Fruit fly (Drosophila melanogaster) whole organism, embryonic: ENCODE measurements around the gene MESR6.

Experiments
- Atf-2 ChIP-seq: fragments of 200-800 bp; sonication (Bioruptor generic); optimal IDR thresholded peaks from 2 replicates; lab custom pipeline; 2016; ENCODE audit warnings: missing biosample characterization, missing genetic modification characterization
- Atf6 ChIP-seq: fragments of 200-800 bp; sonication (Bioruptor generic); IDR thresholded peaks from 2 replicates; pipeline ENCODE4 v1.3.6; 2022; ENCODE audit warnings: missing biosample characterization, missing genetic modification characterization
- CG10431 ChIP-seq: fragments of 200-800 bp; sonication (Bioruptor generic); optimal IDR thresholded peaks from 3 replicates; lab custom pipeline; 2018; ENCODE audit warnings: missing biosample characterization, mild to moderate bottlenecking, missing genetic modification characterization
- CG11695 ChIP-seq: fragments of 200-800 bp; sonication (Bioruptor generic); IDR thresholded peaks from 3 replicates; pipeline ENCODE4 v1.3.6; 2022; ENCODE audit warnings: missing biosample characterization, missing genetic modification characterization
- CG11696 ChIP-seq: fragments of 200-800 bp; sonication (Bioruptor generic); IDR thresholded peaks from 2 replicates; pipeline ENCODE4 v1.3.6; 2022; ENCODE audit warnings: missing biosample characterization, missing genetic modification characterization
- CG12071 ChIP-seq: fragments of 200-800 bp; sonication (Bioruptor generic); optimal IDR thresholded peaks from 3 replicates; lab custom pipeline; 2018; ENCODE audit warnings: missing biosample characterization, mild to moderate bottlenecking, missing genetic modification characterization
- CG12942 ChIP-seq: fragments of 200-800 bp; sonication (Bioruptor generic); optimal IDR thresholded peaks from 3 replicates; lab custom pipeline; 2016; ENCODE audit warnings: missing biosample characterization, missing genetic modification characterization
- CG13624 ChIP-seq: fragments of 200-800 bp; sonication (Bioruptor generic); optimal IDR thresholded peaks from 2 replicates; lab custom pipeline; 2016; ENCODE audit warnings: missing biosample characterization, missing genetic modification characterization
- CG14014 ChIP-seq: fragments of 200-800 bp; sonication (Bioruptor generic); IDR thresholded peaks from 2 replicates; pipeline ENCODE4 v1.3.6; 2022; ENCODE audit warnings: missing biosample characterization, missing genetic modification characterization
- CG15073 ChIP-seq: fragments of 200-800 bp; sonication (Bioruptor generic); optimal IDR thresholded peaks from 2 replicates; lab custom pipeline; 2016; ENCODE audit warnings: missing biosample characterization, missing genetic modification characterization
- CG2199 ChIP-seq: fragments of 200-800 bp; sonication (Bioruptor generic); IDR thresholded peaks from 3 replicates; pipeline ENCODE4 v1.3.6; 2022; ENCODE audit warnings: missing biosample characterization, missing genetic modification characterization
- CG2202 ChIP-seq: fragments of 200-800 bp; sonication (Bioruptor generic); optimal IDR thresholded peaks from 2 replicates; lab custom pipeline; 2018; ENCODE audit warnings: missing biosample characterization, mild to moderate bottlenecking, missing genetic modification characterization
- CG2875 ChIP-seq: fragments of 200-800 bp; sonication (Bioruptor generic); optimal IDR thresholded peaks from 2 replicates; lab custom pipeline; 2017; ENCODE audit warnings: missing biosample characterization, mild to moderate bottlenecking, missing genetic modification characterization, missing genetic modification reagents
- CG30431 ChIP-seq: fragments of 200-800 bp; sonication (Bioruptor generic); optimal IDR thresholded peaks from 2 replicates; lab custom pipeline; 2017; ENCODE audit warnings: missing biosample characterization, missing genetic modification characterization
- CG31224 ChIP-seq: fragments of 200-800 bp; sonication (Bioruptor generic); IDR thresholded peaks from 2 replicates; pipeline ENCODE4 v1.3.6; 2022; ENCODE audit warnings: missing biosample characterization, missing genetic modification characterization
- CG31365 ChIP-seq: fragments of 200-800 bp; sonication (Bioruptor generic); optimal IDR thresholded peaks from 2 replicates; lab custom pipeline; 2018; ENCODE audit warnings: missing biosample characterization, mild to moderate bottlenecking, missing genetic modification characterization
- CG31441 ChIP-seq: fragments of 200-800 bp; sonication (Bioruptor generic); IDR thresholded peaks from 2 replicates; pipeline ENCODE4 v1.3.6; 2022; ENCODE audit warnings: missing biosample characterization, missing genetic modification characterization
- CG32772 ChIP-seq: fragments of 200-800 bp; sonication (Bioruptor generic); IDR thresholded peaks from 2 replicates; pipeline ENCODE4 v1.3.6; 2022; ENCODE audit warnings: missing biosample characterization, missing genetic modification characterization
- CG4404 ChIP-seq: fragments of 200-800 bp; sonication (Bioruptor generic); IDR thresholded peaks from 2 replicates; pipeline ENCODE4 v1.3.6; 2022; ENCODE audit warnings: missing biosample characterization, missing genetic modification characterization
- CG4730 ChIP-seq: fragments of 200-800 bp; sonication (Bioruptor generic); IDR thresholded peaks from 2 replicates; pipeline ENCODE4 v1.3.6; 2022; ENCODE audit warnings: missing biosample characterization, missing genetic modification characterization
- CG6791 ChIP-seq: fragments of 200-800 bp; sonication (Bioruptor generic); IDR thresholded peaks from 3 replicates; pipeline ENCODE4 v1.3.6; 2022; ENCODE audit warnings: missing biosample characterization, missing genetic modification characterization; ENCODE audit not compliant: partially characterized antibody
- CG7839 ChIP-seq: fragments of 200-800 bp; sonication (Bioruptor generic); optimal IDR thresholded peaks from 3 replicates; lab custom pipeline; 2018; ENCODE audit warnings: missing biosample characterization, mild to moderate bottlenecking, missing genetic modification characterization, moderate library complexity
- CG8089 ChIP-seq: fragments of 200-800 bp; sonication (Bioruptor generic); optimal IDR thresholded peaks from 3 replicates; lab custom pipeline; 2016; ENCODE audit warnings: missing biosample characterization, missing genetic modification characterization
- Dip2 ChIP-seq: fragments of 200-800 bp; sonication (Bioruptor generic); IDR thresholded peaks from 2 replicates; pipeline ENCODE4 v1.3.6; 2022; ENCODE audit warnings: missing biosample characterization, missing genetic modification characterization
- Fer1 ChIP-seq: fragments of 200-800 bp; sonication (Bioruptor generic); optimal IDR thresholded peaks from 2 replicates; lab custom pipeline; 2017; ENCODE audit warnings: missing biosample characterization, mild to moderate bottlenecking, missing genetic modification characterization
- H15 ChIP-seq: fragments of 200-800 bp; sonication (Bioruptor generic); IDR thresholded peaks from 3 replicates; pipeline ENCODE4 v1.3.6; 2022; ENCODE audit warnings: missing biosample characterization, missing genetic modification characterization
- HmgD ChIP-seq: fragments of 200-800 bp; sonication (Bioruptor generic); optimal IDR thresholded peaks from 3 replicates; lab custom pipeline; 2016; ENCODE audit warnings: missing biosample characterization, missing genetic modification characterization
- HmgZ ChIP-seq: fragments of 200-800 bp; sonication (Bioruptor generic); optimal IDR thresholded peaks from 2 replicates; lab custom pipeline; 2018; ENCODE audit warnings: missing biosample characterization, mild to moderate bottlenecking, missing genetic modification characterization
- Hmr ChIP-seq: fragments of 200-800 bp; sonication (Bioruptor generic); optimal IDR thresholded peaks from 3 replicates; lab custom pipeline; 2017; ENCODE audit warnings: mild to moderate bottlenecking, missing biosample characterization, missing genetic modification reagents, missing genetic modification characterization
- Oli ChIP-seq: fragments of 200-800 bp; sonication (Bioruptor generic); optimal IDR thresholded peaks from 2 replicates; lab custom pipeline; 2018; ENCODE audit warnings: missing biosample characterization, mild to moderate bottlenecking, missing genetic modification characterization, moderate library complexity
- Pdp1 ChIP-seq, 2 experiments: fragments of 200-800 bp; sonication (Bioruptor generic); optimal IDR thresholded peaks; 3 replicates each; lab custom pipeline; 2016; ENCODE audit warnings: missing biosample characterization in 2 of 2, missing genetic modification characterization in 2 of 2, mild to moderate bottlenecking in 1 of 2, moderate library complexity in 1 of 2
- ci ChIP-seq: fragments of 200-800 bp; sonication (Bioruptor generic); IDR thresholded peaks from 3 replicates; pipeline ENCODE4 v1.3.6; 2022; ENCODE audit warnings: missing biosample characterization, missing genetic modification characterization
- crol ChIP-seq: fragments of 200-800 bp; sonication (Bioruptor generic); IDR thresholded peaks from 2 replicates; pipeline ENCODE4 v1.3.6; 2022; ENCODE audit warnings: missing biosample characterization, missing genetic modification characterization
- eve ChIP-seq, 2 experiments: fragments of >200 bp; optimal IDR thresholded peaks; 2 replicates each; lab custom pipeline; 2017; ENCODE audit warnings: missing biosample characterization in 2 of 2, missing genetic modification characterization in 2 of 2
- exex ChIP-seq: fragments of 200-800 bp; sonication (Bioruptor generic); optimal IDR thresholded peaks from 4 replicates; lab custom pipeline; 2018; ENCODE audit warnings: missing biosample characterization, mild to moderate bottlenecking, missing genetic modification characterization, moderate library complexity
- fru ChIP-seq: fragments of >200 bp; optimal IDR thresholded peaks from 2 replicates; lab custom pipeline; 2017
- inv ChIP-seq: fragments of 200-800 bp; sonication (Bioruptor generic); IDR thresholded peaks from 2 replicates; pipeline ENCODE4 v1.3.6; 2022; ENCODE audit warnings: missing biosample characterization, missing genetic modification characterization; ENCODE audit not compliant: partially characterized antibody
- ken ChIP-seq: fragments of 200-800 bp; sonication (Bioruptor generic); IDR thresholded peaks from 3 replicates; pipeline ENCODE4 v1.3.6; 2022; ENCODE audit warnings: missing biosample characterization, missing genetic modification characterization
- nau ChIP-seq: fragments of 200-800 bp; sonication (Bioruptor generic); optimal IDR thresholded peaks from 3 replicates; lab custom pipeline; 2017; ENCODE audit warnings: missing biosample characterization, mild to moderate bottlenecking, missing genetic modification characterization, missing genetic modification reagents
- nom ChIP-seq: fragments of 200-800 bp; sonication (Bioruptor generic); optimal IDR thresholded peaks from 2 replicates; lab custom pipeline; 2017; ENCODE audit warnings: missing biosample characterization, missing genetic modification characterization, mild to moderate bottlenecking, moderate library complexity, missing genetic modification reagents
- pnt ChIP-seq: fragments of 200-800 bp; sonication (Bioruptor generic); optimal IDR thresholded peaks from 3 replicates; lab custom pipeline; 2016; ENCODE audit warnings: missing biosample characterization, missing genetic modification characterization
- run ChIP-seq: fragments of 200-800 bp; sonication (Bioruptor generic); optimal IDR thresholded peaks from 3 replicates; lab custom pipeline; 2018; ENCODE audit warnings: missing biosample characterization, mild to moderate bottlenecking, missing genetic modification characterization
- scrt ChIP-seq: fragments of 200-800 bp; sonication (Bioruptor generic); optimal IDR thresholded peaks from 2 replicates; lab custom pipeline; 2018; ENCODE audit warnings: missing biosample characterization, mild to moderate bottlenecking, missing genetic modification characterization, moderate library complexity
- sd ChIP-seq: fragments of 200-800 bp; sonication (Bioruptor generic); optimal IDR thresholded peaks from 3 replicates; lab custom pipeline; 2018; ENCODE audit warnings: missing biosample characterization, mild to moderate bottlenecking, missing genetic modification characterization, moderate library complexity
- sim ChIP-seq: fragments of 200-800 bp; sonication (Bioruptor generic); IDR thresholded peaks from 2 replicates; pipeline ENCODE4 v1.3.6; 2022; ENCODE audit warnings: missing biosample characterization, missing genetic modification characterization
- sna ChIP-seq: fragments of 200-800 bp; sonication (Bioruptor generic); IDR thresholded peaks from 2 replicates; pipeline ENCODE4 v1.3.6; 2022; ENCODE audit warnings: missing biosample characterization, missing genetic modification characterization; ENCODE audit not compliant: partially characterized antibody
- sqz ChIP-seq: fragments of 200-800 bp; sonication (Bioruptor generic); optimal IDR thresholded peaks from 3 replicates; lab custom pipeline; 2018; ENCODE audit warnings: missing biosample characterization, mild to moderate bottlenecking, missing genetic modification characterization
- zfh1 ChIP-seq: fragments of 200-800 bp; sonication (Bioruptor generic); IDR thresholded peaks from 3 replicates; pipeline ENCODE4 v1.3.6; 2022; ENCODE audit warnings: missing biosample characterization, missing genetic modification characterization

Gene MESR6

DNA sequence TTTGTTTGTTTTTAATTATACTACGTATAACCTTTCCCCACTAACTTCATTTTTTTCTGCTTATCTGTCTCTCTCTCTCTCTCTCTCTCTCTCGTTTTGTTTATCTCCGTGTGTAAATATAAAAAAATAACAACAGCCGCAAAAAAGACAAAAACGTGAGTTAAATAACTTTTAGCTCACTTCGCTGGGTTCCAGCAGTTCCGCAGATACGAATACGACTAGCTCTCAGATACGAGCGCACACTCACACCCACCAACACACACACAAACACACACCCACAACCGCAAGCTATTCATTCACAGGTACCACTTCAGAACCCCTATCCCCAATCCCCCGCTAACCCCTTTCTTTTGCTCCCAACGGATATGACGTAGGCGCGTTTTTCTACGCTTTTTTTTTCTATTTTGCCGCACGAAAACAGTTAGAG lies 20.3 kb upstream of the MESR6 start (continued):
- 0 out of 3 replicates have a peak, but pooled peaks have one; percentile 13 for TF ChIP-seq CG11695 (GFP tag; lab: Robert Waterston, UW)
- no peak for TF ChIP-seq CG8089 (GFP tag; lab: Kevin White, UChicago)
- peak; percentile 31 for TF ChIP-seq Fer1 (GFP tag; lab: Kevin White, UChicago)
- TF ChIP-seq CG6791: no peak
- TF ChIP-seq crol (GFP tag; lab: Robert Waterston, UW): peak; percentile 90
- peak; percentile 49 for TF ChIP-seq HmgZ (tag; lab: Kevin White, UChicago)
- no peak for TF ChIP-seq CG12942
- no peak for TF ChIP-seq CG11696 (GFP tag; lab: Robert Waterston, UW)
- no peak for TF ChIP-seq CG4730
- TF ChIP-seq inv (GFP tag; lab: Robert Waterston, UW): no peak
- TF ChIP-seq exex (tag; lab: Kevin White, UChicago): peak; percentile 58
- peak; percentile 5 for TF ChIP-seq scrt (GFP tag; lab: Kevin White, UChicago)
- no peak for TF ChIP-seq nau (GFP tag; lab: Kevin White, UChicago)
- no peak for TF ChIP-seq fru (lab: Kevin White, UChicago)
- peak; percentile 77 for TF ChIP-seq sqz (GFP tag; lab: Kevin White, UChicago)
- peak; percentile 69 for TF ChIP-seq Hmr (GFP tag; lab: Kevin White, UChicago)
- 0 out of 3 replicates have a peak, but pooled peaks have one; percentile 14 for TF ChIP-seq ci (GFP tag; lab: Robert Waterston, UW)
- no peak for TF ChIP-seq HmgD (GFP tag; lab: Kevin White, UChicago)

DNA sequence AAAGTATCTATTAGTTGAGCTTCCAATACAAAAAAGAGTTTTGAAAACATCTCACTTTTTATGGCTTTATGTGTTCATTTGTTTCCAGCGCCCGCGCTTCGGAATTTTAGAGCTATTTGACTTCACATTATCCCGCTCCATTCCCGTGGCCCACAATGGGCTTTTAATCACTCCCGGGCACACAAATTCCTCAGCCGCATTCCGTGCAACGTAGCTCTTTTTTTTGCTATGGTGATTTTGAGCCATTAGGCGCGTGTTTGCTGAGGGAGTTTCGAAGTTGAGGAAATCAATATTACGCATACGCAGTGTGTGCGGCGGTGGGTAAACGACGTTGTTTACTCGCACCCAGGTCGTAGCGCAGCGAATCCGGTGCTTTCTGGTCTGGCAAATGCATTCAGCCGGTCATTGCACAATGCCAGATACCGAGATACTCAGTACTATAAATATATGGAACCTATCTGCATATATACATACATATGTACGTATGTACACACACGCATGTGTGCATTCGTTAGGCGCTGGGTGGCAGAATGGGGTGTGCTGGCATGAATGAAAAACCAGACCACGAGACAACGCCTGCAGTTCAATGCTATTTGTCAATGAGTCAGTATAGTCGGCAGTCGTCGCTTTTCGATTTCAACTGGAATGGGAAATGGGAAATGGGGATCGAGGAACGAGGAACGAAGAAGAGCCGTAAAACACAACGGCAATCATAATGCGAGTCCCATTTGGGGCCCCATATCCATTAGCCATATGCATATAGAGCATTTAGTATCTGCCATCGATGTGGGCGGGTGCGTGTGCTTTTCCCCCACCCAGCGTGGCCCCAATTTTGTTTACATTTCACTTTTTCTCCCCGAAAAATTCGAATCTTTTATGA lies 19.2 kb upstream of the MESR6 start:
- peak; percentile 94 for TF ChIP-seq sd (tag; lab: Kevin White, UChicago)
- no peak for TF ChIP-seq CG4404 (GFP tag; lab: Robert Waterston, UW)
- TF ChIP-seq zfh1 (GFP tag; lab: Robert Waterston, UW): 0 out of 3 replicates have a peak, but pooled peaks have one; percentile 32
- TF ChIP-seq eve (GFP tag; optimal IDR thresholded peaks at IDR 0.05; lab: Kevin White, UChicago): no peak
- no peak for TF ChIP-seq sim (GFP tag; lab: Robert Waterston, UW)
- TF ChIP-seq CG10431 (GFP tag; lab: Kevin White, UChicago): no peak
- TF ChIP-seq CG30431 (GFP tag; lab: Kevin White, UChicago): no peak
- no peak for TF ChIP-seq H15 (GFP tag; lab: Robert Waterston, UW)
- no peak for TF ChIP-seq Dip2
- TF ChIP-seq Oli: no peak
- no peak for TF ChIP-seq CG2202 (tag; lab: Kevin White, UChicago)
- TF ChIP-seq sna (GFP tag; lab: Robert Waterston, UW): 0 out of 2 replicates have a peak, but pooled peaks have one; percentile 18
- no peak for TF ChIP-seq Atf-2 (GFP tag; lab: Kevin White, UChicago)
- no peak for TF ChIP-seq CG15073
- no peak for TF ChIP-seq CG31365
- no peak for TF ChIP-seq CG14014 (GFP tag; lab: Robert Waterston, UW)
- no peak for TF ChIP-seq Atf6
- no peak for TF ChIP-seq ken
- no peak for TF ChIP-seq run (tag; lab: Kevin White, UChicago)
- TF ChIP-seq CG12071 (GFP tag; lab: Kevin White, UChicago): peak; percentile 24
- no peak for TF ChIP-seq nom (GFP tag; lab: Kevin White, UChicago)
- TF ChIP-seq CG2199 (GFP tag; lab: Robert Waterston, UW): peak; percentile 37; the same call in 1 of the 3 replicates
- TF ChIP-seq CG13624 (GFP tag; lab: Kevin White, UChicago): no peak
- TF ChIP-seq CG31441 (GFP tag; lab: Robert Waterston, UW): no peak
- TF ChIP-seq Fer1 (GFP tag; lab: Kevin White, UChicago): no peak
- no peak for TF ChIP-seq CG32772 (GFP tag; lab: Robert Waterston, UW)
- no peak for TF ChIP-seq CG31224 (GFP tag; lab: Robert Waterston, UW)
- TF ChIP-seq CG7839 (tag; lab: Kevin White, UChicago): no peak
- peak in 1 of 2 experiments; percentile 67 for TF ChIP-seq Pdp1 (GFP tag; optimal IDR thresholded peaks at IDR 0.05; lab: Kevin White, UChicago)
- peak; percentile 4 for TF ChIP-seq pnt (GFP tag; lab: Kevin White, UChicago)
- peak; percentile 41 for TF ChIP-seq CG2875 (GFP tag; lab: Kevin White, UChicago)
